Fruit fly (Drosophila melanogaster) whole organism, embryonic: ENCODE data around the gene Gas8.

Experiments
- BtbVII ChIP-seq: fragments of 200-800 bp; sonication (Bioruptor generic); optimal IDR thresholded peaks from 3 replicates; lab custom pipeline; 2017; ENCODE audit warnings: missing biosample characterization, mild to moderate bottlenecking, missing genetic modification characterization
- CG11247 ChIP-seq: fragments of 200-800 bp; sonication (Bioruptor generic); IDR thresholded peaks from 2 replicates; pipeline ENCODE4 v1.3.6; 2022; ENCODE audit warnings: missing biosample characterization, missing genetic modification characterization
- CG11398 ChIP-seq: fragments of 200-800 bp; sonication (Bioruptor generic); optimal IDR thresholded peaks from 2 replicates; lab custom pipeline; 2016; ENCODE audit warnings: missing biosample characterization, missing genetic modification characterization
- CG12744 ChIP-seq: fragments of 200-800 bp; sonication (Bioruptor generic); optimal IDR thresholded peaks from 2 replicates; lab custom pipeline; 2016; ENCODE audit warnings: missing biosample characterization, missing genetic modification characterization
- CG17802 ChIP-seq: fragments of 200-800 bp; sonication (Bioruptor generic); optimal IDR thresholded peaks from 2 replicates; lab custom pipeline; 2018; ENCODE audit warnings: missing biosample characterization, mild to moderate bottlenecking, missing genetic modification characterization, moderate library complexity
- CG2120 ChIP-seq: fragments of 200-800 bp; sonication (Bioruptor generic); optimal IDR thresholded peaks from 3 replicates; lab custom pipeline; 2016; ENCODE audit warnings: missing biosample characterization, missing genetic modification characterization
- CG2199 ChIP-seq: fragments of 200-800 bp; sonication (Bioruptor generic); IDR thresholded peaks from 3 replicates; pipeline ENCODE4 v1.3.6; 2022; ENCODE audit warnings: missing biosample characterization, missing genetic modification characterization
- CG32767 ChIP-seq: fragments of 200-800 bp; sonication (Bioruptor generic); IDR thresholded peaks from 2 replicates; pipeline ENCODE4 v1.3.6; 2022; ENCODE audit warnings: missing biosample characterization, missing genetic modification characterization
- CG33213 ChIP-seq: fragments of 200-800 bp; sonication (Bioruptor generic); optimal IDR thresholded peaks from 3 replicates; lab custom pipeline; 2016; ENCODE audit warnings: missing biosample characterization, missing genetic modification characterization
- CG3726 ChIP-seq: fragments of 200-800 bp; sonication (Bioruptor generic); IDR thresholded peaks from 3 replicates; pipeline ENCODE4, ENCODE4 v1.3.6; 2022; ENCODE audit warnings: missing biosample characterization, missing genetic modification characterization
- CG3847 ChIP-seq: fragments of 200-800 bp; sonication (Bioruptor generic); IDR thresholded peaks from 2 replicates; pipeline ENCODE4 v1.3.6; 2022; ENCODE audit warnings: missing biosample characterization, missing genetic modification characterization
- CG4282 ChIP-seq: fragments of 200-800 bp; sonication (Bioruptor generic); optimal IDR thresholded peaks from 2 replicates; lab custom pipeline; 2016; ENCODE audit warnings: missing biosample characterization, missing genetic modification characterization
- CG4360 ChIP-seq: fragments of 200-800 bp; sonication (Bioruptor generic); IDR thresholded peaks from 2 replicates; pipeline ENCODE4 v1.3.6; 2022; ENCODE audit warnings: missing biosample characterization, missing genetic modification characterization
- CG43689 ChIP-seq: fragments of 200-800 bp; sonication (Bioruptor generic); IDR thresholded peaks from 2 replicates; pipeline ENCODE4 v1.3.6; 2022; ENCODE audit warnings: missing biosample characterization, missing genetic modification characterization
- CG6175 ChIP-seq: fragments of 200-800 bp; sonication (Bioruptor generic); IDR thresholded peaks from 3 replicates; pipeline ENCODE4 v1.3.6; 2022; ENCODE audit warnings: missing biosample characterization, missing genetic modification characterization
- CG6654 ChIP-seq: fragments of 200-800 bp; sonication (Bioruptor generic); optimal IDR thresholded peaks from 2 replicates; lab custom pipeline; 2017; ENCODE audit warnings: missing biosample characterization, mild to moderate bottlenecking, missing genetic modification characterization
- CG8281 ChIP-seq: fragments of 200-800 bp; sonication (Bioruptor generic); optimal IDR thresholded peaks from 2 replicates; lab custom pipeline; 2018; ENCODE audit warnings: missing biosample characterization, mild to moderate bottlenecking, missing genetic modification characterization, moderate library complexity
- CG8944 ChIP-seq: fragments of 200-800 bp; sonication (Bioruptor generic); optimal IDR thresholded peaks from 3 replicates; lab custom pipeline; 2016; ENCODE audit warnings: missing biosample characterization, missing genetic modification characterization
- CG9609 ChIP-seq: fragments of 200-800 bp; sonication (Bioruptor generic); optimal IDR thresholded peaks from 3 replicates; lab custom pipeline; 2016; ENCODE audit warnings: missing biosample characterization, missing genetic modification characterization
- Chrac-16 ChIP-seq: fragments of 200-800 bp; sonication (Bioruptor generic); optimal IDR thresholded peaks from 3 replicates; lab custom pipeline; 2016; ENCODE audit warnings: missing biosample characterization, missing genetic modification characterization
- CkIIα-i1 ChIP-seq: fragments of 200-800 bp; sonication (Bioruptor generic); IDR thresholded peaks from 2 replicates; pipeline ENCODE4 v1.3.6; 2022; ENCODE audit warnings: missing biosample characterization, missing genetic modification characterization
- Dbx ChIP-seq: fragments of 200-800 bp; sonication (Bioruptor generic); IDR thresholded peaks from 3 replicates; pipeline ENCODE4 v1.3.6; 2022; ENCODE audit warnings: missing biosample characterization, missing genetic modification characterization
- Dip3 ChIP-seq: fragments of 200-800 bp; sonication (Bioruptor generic); optimal IDR thresholded peaks from 3 replicates; lab custom pipeline; 2016; ENCODE audit warnings: missing biosample characterization, missing genetic modification characterization
- Dll ChIP-seq: fragments of 200-800 bp; sonication (Bioruptor generic); IDR thresholded peaks from 4 replicates; pipeline ENCODE4 v1.3.6; 2022; ENCODE audit warnings: missing biosample characterization, missing genetic modification characterization; ENCODE audit not compliant: partially characterized antibody
- Doc3 ChIP-seq: fragments of 200-800 bp; sonication (Bioruptor generic); IDR thresholded peaks from 3 replicates; pipeline ENCODE4 v1.3.6; 2022; ENCODE audit warnings: missing biosample characterization, missing genetic modification characterization; ENCODE audit not compliant: partially characterized antibody
- Hmx ChIP-seq: fragments of 200-800 bp; sonication (Bioruptor generic); optimal IDR thresholded peaks from 2 replicates; lab custom pipeline; 2016; ENCODE audit warnings: missing biosample characterization, missing genetic modification characterization
- Hsf ChIP-seq: fragments of 200-800 bp; sonication (Bioruptor generic); optimal IDR thresholded peaks from 3 replicates; lab custom pipeline; 2016; ENCODE audit warnings: missing biosample characterization, missing genetic modification characterization
- Lpt ChIP-seq: fragments of >200 bp; optimal IDR thresholded peaks from 2 replicates; lab custom pipeline; 2018; ENCODE audit warnings: missing biosample characterization, missing genetic modification characterization
- Mes4 ChIP-seq: fragments of 200-800 bp; sonication (Bioruptor generic); optimal IDR thresholded peaks from 2 replicates; lab custom pipeline; 2016; ENCODE audit warnings: missing biosample characterization, missing genetic modification characterization
- PHDP ChIP-seq: fragments of 200-800 bp; sonication (Bioruptor generic); optimal IDR thresholded peaks from 3 replicates; lab custom pipeline; 2018; ENCODE audit warnings: missing biosample characterization, mild to moderate bottlenecking, missing genetic modification characterization, moderate library complexity
- Side ChIP-seq: fragments of 200-800 bp; sonication (Bioruptor generic); optimal IDR thresholded peaks from 2 replicates; lab custom pipeline; 2016; ENCODE audit warnings: missing biosample characterization, missing genetic modification characterization
- Six4 ChIP-seq: fragments of 200-800 bp; sonication (Bioruptor generic); optimal IDR thresholded peaks from 2 replicates; lab custom pipeline; 2016; ENCODE audit warnings: missing biosample characterization, missing genetic modification characterization
- Spps ChIP-seq: fragments of 200-800 bp; sonication (Bioruptor generic); optimal IDR thresholded peaks from 2 replicates; lab custom pipeline; 2018; ENCODE audit warnings: missing biosample characterization, mild to moderate bottlenecking, missing genetic modification characterization
- Stat92E ChIP-seq, 3 experiments: fragments of >200 bp in 2 of 3; fragments of 200-800 bp in 1 of 3; sonication (Bioruptor generic) in 1 of 3; optimal IDR thresholded peaks; 2 replicates each; lab custom pipeline; 2017 to 2019; ENCODE audit warnings: missing biosample characterization in 3 of 3, missing genetic modification characterization in 3 of 3, mild to moderate bottlenecking in 1 of 3, moderate library complexity in 1 of 3
- TFAM ChIP-seq: fragments of 200-800 bp; sonication (Bioruptor generic); optimal IDR thresholded peaks from 2 replicates; lab custom pipeline; 2017; ENCODE audit warnings: missing biosample characterization, missing genetic modification characterization, inconsistent platforms
- chm ChIP-seq: fragments of 200-800 bp; sonication (Bioruptor generic); IDR thresholded peaks from 2 replicates; pipeline ENCODE4 v1.3.6; 2022; ENCODE audit warnings: missing biosample characterization, missing genetic modification characterization
- corto ChIP-seq: fragments of 200-800 bp; sonication (Bioruptor generic); optimal IDR thresholded peaks from 2 replicates; lab custom pipeline; 2016; ENCODE audit warnings: missing biosample characterization, mild to moderate bottlenecking, missing genetic modification characterization, moderate library complexity
- ewg ChIP-seq: fragments of 200-800 bp; sonication (Bioruptor generic); optimal IDR thresholded peaks from 3 replicates; lab custom pipeline; 2017; ENCODE audit warnings: mild to moderate bottlenecking, missing biosample characterization, missing genetic modification reagents, missing genetic modification characterization
- fd96Cb ChIP-seq: fragments of 200-800 bp; sonication (Bioruptor generic); optimal IDR thresholded peaks from 2 replicates; lab custom pipeline; 2018; ENCODE audit warnings: missing biosample characterization, mild to moderate bottlenecking, missing genetic modification characterization, moderate library complexity
- grn ChIP-seq: fragments of 200-800 bp; sonication (Bioruptor generic); optimal IDR thresholded peaks from 3 replicates; lab custom pipeline; 2017; ENCODE audit warnings: missing biosample characterization, missing genetic modification characterization
- pho ChIP-seq: fragments of 200-800 bp; sonication (Bioruptor generic); optimal IDR thresholded peaks from 2 replicates; lab custom pipeline; 2016; ENCODE audit warnings: missing biosample characterization, missing genetic modification characterization
- repo ChIP-seq: fragments of 200-800 bp; sonication (Bioruptor generic); optimal IDR thresholded peaks from 2 replicates; lab custom pipeline; 2016; ENCODE audit warnings: missing biosample characterization, missing genetic modification characterization
- seq ChIP-seq: fragments of 200-800 bp; sonication (Bioruptor generic); IDR thresholded peaks from 2 replicates; pipeline ENCODE4 v1.3.6; 2022; ENCODE audit warnings: missing biosample characterization, missing genetic modification characterization
- sima ChIP-seq: fragments of 200-800 bp; sonication (Bioruptor generic); optimal IDR thresholded peaks from 2 replicates; lab custom pipeline; 2016; ENCODE audit warnings: missing biosample characterization, missing genetic modification characterization
- sna ChIP-seq: fragments of 200-800 bp; sonication (Bioruptor generic); IDR thresholded peaks from 2 replicates; pipeline ENCODE4 v1.3.6; 2022; ENCODE audit warnings: missing biosample characterization, missing genetic modification characterization; ENCODE audit not compliant: partially characterized antibody
- tio ChIP-seq: fragments of 200-800 bp; sonication (Bioruptor generic); optimal IDR thresholded peaks from 2 replicates; lab custom pipeline; 2017; ENCODE audit warnings: missing biosample characterization, missing genetic modification characterization, inconsistent platforms
- ttk ChIP-seq: fragments of 200-800 bp; sonication (Bioruptor generic); IDR thresholded peaks from 2 replicates; pipeline ENCODE4 v2.1.2; 2022; ENCODE audit warnings: missing biosample characterization, missing genetic modification characterization
- vfl ChIP-seq: fragments of 200-800 bp; sonication (Bioruptor generic); optimal IDR thresholded peaks from 2 replicates; lab custom pipeline; 2016; ENCODE audit warnings: missing biosample characterization, missing genetic modification characterization
- zen ChIP-seq: fragments of 200-800 bp; sonication (Bioruptor generic); optimal IDR thresholded peaks from 3 replicates; lab custom pipeline; 2018; ENCODE audit warnings: missing biosample characterization, mild to moderate bottlenecking, missing genetic modification characterization, moderate library complexity

Gene Gas8

dm6 chrX:3482119-3483014, 22.3 kb downstream of the Gas8 start, which contains the start of the genes CG10804 and CG10802 (continued):
- TF ChIP-seq CG2199 = 0 out of 3 replicates have a peak, but pooled peaks have one; percentile 37
- peak; percentile 7 for TF ChIP-seq CG6654
- TF ChIP-seq grn (GFP tag; lab: Kevin White, UChicago) = no peak
- peak; percentile 90 for TF ChIP-seq ttk (GFP tag; lab: Robert Waterston, UW)
- peak; percentile 79 for TF ChIP-seq zen (tag; lab: Kevin White, UChicago)
- TF ChIP-seq TFAM (GFP tag; lab: Kevin White, UChicago) = no peak
- peak; percentile 19 for TF ChIP-seq CG11398
- TF ChIP-seq CG8944 (GFP tag; lab: Kevin White, UChicago) = peak; percentile 80
- TF ChIP-seq sima = peak; percentile 19
- TF ChIP-seq fd96Cb (tag; lab: Kevin White, UChicago) = peak; percentile 60
- TF ChIP-seq Stat92E (GFP tag; optimal IDR thresholded peaks at IDR 0.05; lab: Kevin White, UChicago) = no peak
- peak; percentile 84 for TF ChIP-seq Chrac-16
- TF ChIP-seq Hmx (GFP tag; lab: Kevin White, UChicago) = peak; percentile 19
- peak; percentile 69 for TF ChIP-seq vfl (GFP tag; lab: Kevin White, UChicago)
- peak; percentile 79 for TF ChIP-seq CG9609 (GFP tag; lab: Kevin White, UChicago)
- no peak for TF ChIP-seq CG8281 (tag; lab: Kevin White, UChicago)
- TF ChIP-seq CG43689 = no peak
- TF ChIP-seq Lpt (GFP tag; lab: Kevin White, UChicago) = no peak
- TF ChIP-seq CG2120 (GFP tag; lab: Kevin White, UChicago) = peak; percentile 92
- TF ChIP-seq ewg (GFP tag; lab: Kevin White, UChicago) = peak; percentile 79
- TF ChIP-seq Dll (GFP tag; lab: Robert Waterston, UW) = peak; percentile 81
- peak; percentile 82 for TF ChIP-seq Hsf
- peak; percentile 69 for TF ChIP-seq tio (GFP tag; lab: Kevin White, UChicago)
- peak; percentile 79 for TF ChIP-seq CG3847
- TF ChIP-seq Spps (tag; lab: Kevin White, UChicago) = peak; percentile 36
- no peak for TF ChIP-seq CG6175 (GFP tag; lab: Robert Waterston, UW)
- TF ChIP-seq CG32767 (GFP tag; lab: Robert Waterston, UW) = no peak; the same call in 1 of the 2 replicates
- peak; percentile 64; the same call in 1 of the 2 replicates for TF ChIP-seq chm (GFP tag; lab: Robert Waterston, UW)
- peak; percentile 77 for TF ChIP-seq CG11247 (GFP tag; lab: Robert Waterston, UW)
- no peak for TF ChIP-seq CG17802
- no peak for TF ChIP-seq CG4360 (GFP tag; lab: Robert Waterston, UW)
- peak; percentile 66 for TF ChIP-seq Mes4 (GFP tag; lab: Kevin White, UChicago)
- TF ChIP-seq CG33213 = peak; percentile 81
- peak; percentile 77 for TF ChIP-seq Dip3 (GFP tag; lab: Kevin White, UChicago)
- peak; percentile 70 for TF ChIP-seq seq (GFP tag; lab: Robert Waterston, UW)
- TF ChIP-seq repo (GFP tag; lab: Kevin White, UChicago) = peak; percentile 61
- peak; percentile 22 for TF ChIP-seq BtbVII (GFP tag; lab: Kevin White, UChicago)
- TF ChIP-seq Six4 (GFP tag; lab: Kevin White, UChicago) = peak; percentile 44
- peak; percentile 74 for TF ChIP-seq sna (GFP tag; lab: Robert Waterston, UW)
- peak; percentile 82 for TF ChIP-seq Side (GFP tag; lab: Kevin White, UChicago)
- no peak for TF ChIP-seq corto (GFP tag; lab: Kevin White, UChicago)
- TF ChIP-seq CkIIα-i1 (GFP tag; lab: Robert Waterston, UW) = no peak
- peak; percentile 67 for TF ChIP-seq pho (GFP tag; lab: Kevin White, UChicago)
- TF ChIP-seq Doc3 (GFP tag; lab: Robert Waterston, UW) = peak; percentile 60; the same call in 2 of the 3 replicates
- TF ChIP-seq CG4282 (GFP tag; lab: Kevin White, UChicago) = peak; percentile 71
- peak; percentile 83 for TF ChIP-seq Dbx
- TF ChIP-seq CG12744 (GFP tag; lab: Kevin White, UChicago) = peak; percentile 62
- 0 out of 3 replicates have a peak, but pooled peaks have one; percentile 64 for TF ChIP-seq CG3726
- peak; percentile 58 for TF ChIP-seq PHDP (tag; lab: Kevin White, UChicago)
